Fruit fly (Drosophila melanogaster) whole organism, pupa: Measurements from ENCODE around the gene mRpL48.

Source experiments
- CG10348 ChIP-seq: fragments of 200-800 bp; sonication (Bioruptor generic); IDR thresholded peaks from 2 replicates; pipeline ENCODE4 v1.3.6; 2022; ENCODE audit warnings: missing biosample characterization, missing genetic modification characterization
- CG12605 ChIP-seq: fragments of 200-800 bp; sonication (Bioruptor generic); IDR thresholded peaks from 2 replicates; pipeline ENCODE4 v1.3.6; 2022; ENCODE audit warnings: missing biosample characterization, missing genetic modification characterization
- CG13204 ChIP-seq: fragments of 200-800 bp; sonication (Bioruptor generic); optimal IDR thresholded peaks from 2 replicates; lab custom pipeline; 2018; ENCODE audit warnings: missing biosample characterization, mild to moderate bottlenecking, missing genetic modification characterization, moderate library complexity
- CG14655 ChIP-seq: fragments of 200-800 bp; sonication (Bioruptor generic); optimal IDR thresholded peaks from 3 replicates; lab custom pipeline; 2017; ENCODE audit warnings: mild to moderate bottlenecking, missing biosample characterization, missing genetic modification reagents, missing genetic modification characterization
- CG15710 ChIP-seq: fragments of 200-800 bp; sonication (Bioruptor generic); optimal IDR thresholded peaks from 2 replicates; lab custom pipeline; 2018; ENCODE audit warnings: missing biosample characterization, mild to moderate bottlenecking, missing genetic modification characterization, moderate library complexity
- CG17806 ChIP-seq: fragments of 200-800 bp; sonication (Bioruptor generic); optimal IDR thresholded peaks from 2 replicates; lab custom pipeline; 2018; ENCODE audit warnings: missing biosample characterization, mild to moderate bottlenecking, missing genetic modification characterization, moderate library complexity
- CG32121 ChIP-seq: fragments of 200-800 bp; sonication (Bioruptor generic); IDR thresholded peaks from 2 replicates; pipeline ENCODE4 v1.3.6; 2022; ENCODE audit warnings: missing biosample characterization, missing genetic modification characterization
- CG34367 ChIP-seq: fragments of 200-800 bp; sonication (Bioruptor generic); optimal IDR thresholded peaks from 2 replicates; lab custom pipeline; 2018; ENCODE audit warnings: missing biosample characterization, mild to moderate bottlenecking, missing genetic modification characterization
- CG4496 ChIP-seq: fragments of 200-800 bp; sonication (Bioruptor generic); IDR thresholded peaks from 3 replicates; pipeline ENCODE4 v1.3.6; 2022; ENCODE audit warnings: missing biosample characterization, missing genetic modification characterization
- CG8159 ChIP-seq: fragments of 200-800 bp; sonication (Bioruptor generic); optimal IDR thresholded peaks from 3 replicates; lab custom pipeline; 2018; ENCODE audit warnings: missing biosample characterization, mild to moderate bottlenecking, missing genetic modification characterization, moderate library complexity
- CG8301 ChIP-seq: fragments of 200-800 bp; sonication (Bioruptor generic); optimal IDR thresholded peaks from 2 replicates; lab custom pipeline; 2018; ENCODE audit warnings: missing biosample characterization, mild to moderate bottlenecking, missing genetic modification characterization
- CG9948 ChIP-seq: fragments of 200-800 bp; sonication (Bioruptor generic); optimal IDR thresholded peaks from 2 replicates; lab custom pipeline; 2018; ENCODE audit warnings: missing biosample characterization, mild to moderate bottlenecking, missing genetic modification characterization, moderate library complexity
- D1 ChIP-seq: fragments of 200-800 bp; sonication (Bioruptor generic); optimal IDR thresholded peaks from 2 replicates; lab custom pipeline; 2018; ENCODE audit warnings: missing biosample characterization, mild to moderate bottlenecking, missing genetic modification characterization, moderate library complexity
- EcR ChIP-seq: fragments of 200-800 bp; sonication (Bioruptor generic); optimal IDR thresholded peaks from 3 replicates; lab custom pipeline; 2019; ENCODE audit warnings: missing biosample characterization, missing genetic modification characterization, mild to moderate bottlenecking, moderate library complexity, missing genetic modification reagents
- Ets98B ChIP-seq: fragments of 200-800 bp; sonication (Bioruptor generic); IDR thresholded peaks from 2 replicates; pipeline ENCODE4 v1.3.6; 2022; ENCODE audit warnings: missing biosample characterization, missing genetic modification characterization
- Pif1A ChIP-seq: fragments of 200-800 bp; sonication (Bioruptor generic); optimal IDR thresholded peaks from 3 replicates; lab custom pipeline; 2016; ENCODE audit warnings: missing biosample characterization, missing genetic modification characterization
- Pif1B ChIP-seq: fragments of 200-800 bp; sonication (Bioruptor generic); optimal IDR thresholded peaks from 3 replicates; lab custom pipeline; 2016; ENCODE audit warnings: missing biosample characterization, missing genetic modification characterization
- Snoo ChIP-seq: fragments of 200-800 bp; sonication (Bioruptor generic); optimal IDR thresholded peaks from 3 replicates; lab custom pipeline; 2017; ENCODE audit warnings: missing biosample characterization, mild to moderate bottlenecking, missing genetic modification characterization, inconsistent platforms
- fd96Ca ChIP-seq: fragments of 200-800 bp; sonication (Bioruptor generic); IDR thresholded peaks from 3 replicates; pipeline ENCODE4 v1.3.6; 2022; ENCODE audit warnings: missing biosample characterization, missing genetic modification characterization
- gl ChIP-seq: fragments of 200-800 bp; sonication (Bioruptor generic); optimal IDR thresholded peaks from 2 replicates; lab custom pipeline; 2018; ENCODE audit warnings: missing biosample characterization, mild to moderate bottlenecking, missing genetic modification characterization
- rn ChIP-seq: fragments of 200-800 bp; sonication (Bioruptor generic); IDR thresholded peaks from 2 replicates; pipeline ENCODE4 v1.3.6; 2022; ENCODE audit warnings: missing biosample characterization, missing genetic modification characterization

The mRpL48 gene

dm6 chr2L:1723937-1724591 lies 13.8 kb downstream of the mRpL48 start, which contains the start of gene Rim2:
Gene Rim2 (minus strand): TSS chr2L:1724388.
- no peak for TF ChIP-seq CG4496 (GFP tag; lab: Robert Waterston, UW)
- no peak for TF ChIP-seq CG8301 (tag; lab: Kevin White, UChicago)
- TF ChIP-seq CG32121 (GFP tag; lab: Robert Waterston, UW): peak; percentile 24; the same call in 1 of the 2 replicates
- peak; percentile 33; the same call in 1 of the 2 replicates for TF ChIP-seq CG12605 (GFP tag; lab: Robert Waterston, UW)
- TF ChIP-seq Ets98B (GFP tag; lab: Robert Waterston, UW): peak; percentile 23; the same call in 1 of the 2 replicates
- no peak for TF ChIP-seq fd96Ca (GFP tag; lab: Robert Waterston, UW)
- peak; percentile 100 for TF ChIP-seq CG8159 (tag; lab: Kevin White, UChicago)
- TF ChIP-seq CG9948 (tag; lab: Kevin White, UChicago): no peak
- TF ChIP-seq gl: no peak

dm6 chr2L:1724592-1724940 lies 14.3 kb downstream of the mRpL48 start:
- TF ChIP-seq CG15710 (tag; lab: Kevin White, UChicago): no peak
- peak; percentile 23 for TF ChIP-seq CG8159 (tag; lab: Kevin White, UChicago)

dm6 chr2L:1727162-1727825 lies 17.0 kb downstream of the mRpL48 start:
- TF ChIP-seq fd96Ca (GFP tag; lab: Robert Waterston, UW) (no peak), Pif1B (no peak), CG9948 (tag; lab: Kevin White, UChicago) (no peak), CG17806 (tag; lab: Kevin White, UChicago) (no peak), CG8159 (tag; lab: Kevin White, UChicago) (peak; percentile 97), EcR (GFP tag; lab: Kevin White, UChicago) (peak; percentile 31), CG10348 (GFP tag; lab: Robert Waterston, UW) (no peak), gl (no peak), rn (GFP tag; lab: Robert Waterston, UW) (no peak), CG13204 (GFP tag; lab: Kevin White, UChicago) (no peak), CG12605 (GFP tag; lab: Robert Waterston, UW) (no peak), CG8301 (tag; lab: Kevin White, UChicago) (no peak), D1 (tag; lab: Kevin White, UChicago) (no peak), CG32121 (GFP tag; lab: Robert Waterston, UW) (no peak), CG15710 (tag; lab: Kevin White, UChicago) (no peak), Snoo (tag; lab: Kevin White, UChicago) (no peak)
- TF ChIP-seq, all 21 proteins: peak for 2

dm6 chr2L:1727826-1728619 lies 17.8 kb downstream of the mRpL48 start:
- peak; percentile 99 for TF ChIP-seq CG15710 (tag; lab: Kevin White, UChicago)
- peak; percentile 99 for TF ChIP-seq Snoo (tag; lab: Kevin White, UChicago)
- peak; percentile 87 for TF ChIP-seq gl
- TF ChIP-seq CG32121 (GFP tag; lab: Robert Waterston, UW): peak; percentile 97
- TF ChIP-seq D1 (tag; lab: Kevin White, UChicago): peak; percentile 94
- peak; percentile 97 for TF ChIP-seq CG14655 (GFP tag; lab: Kevin White, UChicago)
- TF ChIP-seq CG17806 (tag; lab: Kevin White, UChicago): peak; percentile 93
- TF ChIP-seq Pif1B: peak; percentile 99
- peak; percentile 97 for TF ChIP-seq CG13204 (GFP tag; lab: Kevin White, UChicago)
- peak; percentile 93 for TF ChIP-seq CG12605 (GFP tag; lab: Robert Waterston, UW)
- peak; percentile 96 for TF ChIP-seq CG34367 (tag; lab: Kevin White, UChicago)
- no peak for TF ChIP-seq CG8159 (tag; lab: Kevin White, UChicago)
- TF ChIP-seq fd96Ca (GFP tag; lab: Robert Waterston, UW): peak; percentile 97
- peak; percentile 98 for TF ChIP-seq Pif1A (GFP tag; lab: Kevin White, UChicago)
- peak; percentile 95 for TF ChIP-seq Ets98B (GFP tag; lab: Robert Waterston, UW)
- peak; percentile 97 for TF ChIP-seq CG4496 (GFP tag; lab: Robert Waterston, UW)
- peak; percentile 82 for TF ChIP-seq CG10348 (GFP tag; lab: Robert Waterston, UW)
- TF ChIP-seq EcR (GFP tag; lab: Kevin White, UChicago): peak; percentile 70
- peak; percentile 96 for TF ChIP-seq CG8301 (tag; lab: Kevin White, UChicago)
- peak; percentile 85 for TF ChIP-seq rn (GFP tag; lab: Robert Waterston, UW)
- TF ChIP-seq CG9948 (tag; lab: Kevin White, UChicago): peak; percentile 96

- TF ChIP-seq CG4496 (GFP tag; lab: Robert Waterston, UW) (0 out of 3 replicates have a peak, but pooled peaks have one; percentile 36), Ets98B (GFP tag; lab: Robert Waterston, UW) (no peak)
Measured at dm6 chr2L:1728620-1728944, 18.3 kb downstream of the mRpL48 start, which contains the start of gene Rrp40. Gene Rrp40 (plus strand): TSS chr2L:1728732.
